Fruit fly (Drosophila melanogaster): Measurements from ENCODE around the gene CG13722.

dm6 chr3L:4446273-4446672, 44.5 kb downstream of the CG13722 start, which contains the start of gene CG12607:
- TF ChIP-seq CG10209 (GFP tag; optimal IDR thresholded peaks at IDR 0.05), result no peak
- TF ChIP-seq emc (GFP tag; optimal IDR thresholded peaks at IDR 0.05), result no peak
- no peak for TF ChIP-seq p53 (GFP tag; optimal IDR thresholded peaks at IDR 0.05)
- no peak for TF ChIP-seq Hr51 (GFP tag; optimal IDR thresholded peaks at IDR 0.05)
- no peak for TF ChIP-seq org-1 (GFP tag; optimal IDR thresholded peaks at IDR 0.05)
- TF ChIP-seq ham (GFP tag; IDR thresholded peaks at IDR 0.05), result no peak
- no peak for TF ChIP-seq zen2 (GFP tag; IDR thresholded peaks at IDR 0.05; ENCODE audit: partially characterized antibody)
- no peak for TF ChIP-seq CG9437 (GFP tag; optimal IDR thresholded peaks at IDR 0.05)
